Fruit fly (Drosophila melanogaster) whole organism, adult: ENCODE measurements around the gene CG7330.

Experiments used
- Mnt ChIP-seq: fragments of 200-800 bp; sonication (Bioruptor generic); optimal IDR thresholded peaks from 2 replicates; lab custom pipeline; 2016; ENCODE audit warnings: missing biosample characterization, mild to moderate bottlenecking, missing genetic modification characterization
- cic ChIP-seq: fragments of 200-800 bp; sonication (Bioruptor generic); optimal IDR thresholded peaks from 2 replicates; lab custom pipeline; 2017; ENCODE audit warnings: missing biosample characterization, mild to moderate bottlenecking, missing genetic modification characterization, moderate library complexity
- kay ChIP-seq: fragments of 200-800 bp; sonication (Bioruptor generic); peaks from one replicate; lab custom pipeline; 2016; ENCODE audit warnings: missing biosample characterization, missing genetic modification characterization, borderline replicate concordance
- tj ChIP-seq: fragments of 200-800 bp; sonication (Bioruptor generic); optimal IDR thresholded peaks from 3 replicates; lab custom pipeline; 2017; ENCODE audit warnings: missing biosample characterization, mild to moderate bottlenecking, missing genetic modification characterization, moderate library complexity

DNA sequence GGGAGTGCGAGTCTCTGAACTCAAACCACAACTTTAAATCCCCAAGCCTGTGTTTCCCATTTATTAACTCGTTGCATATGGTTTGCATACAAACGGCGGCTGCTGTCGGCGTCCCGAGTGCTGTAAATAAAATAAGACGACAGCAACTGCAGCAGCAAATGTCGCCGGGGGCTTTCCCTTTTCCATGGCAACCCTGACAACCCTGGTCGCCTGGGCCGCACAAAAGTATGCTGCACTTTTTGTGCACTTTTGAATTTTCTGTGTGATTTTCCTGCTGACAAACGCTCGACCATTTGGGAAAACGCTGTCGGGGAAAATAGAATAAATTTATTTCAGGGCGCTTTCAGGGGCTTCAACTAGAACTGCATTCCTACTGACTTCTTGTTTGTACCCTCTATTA, 5.4 kb downstream of the CG7330 start:
- no peak for TF ChIP-seq kay (GFP tag; lab: Kevin White, UChicago)
- no peak for TF ChIP-seq tj
- no peak for TF ChIP-seq Mnt (GFP tag; lab: Kevin White, UChicago)
- TF ChIP-seq cic (GFP tag; lab: Kevin White, UChicago) = no peak
